Fruit fly (Drosophila melanogaster): ENCODE measurements around the gene Gabat.

- TF ChIP-seq Sin3A (optimal IDR thresholded peaks at IDR 0.05) (no peak), insv (optimal IDR thresholded peaks at IDR 0.05) (no peak), Myc (optimal IDR thresholded peaks at IDR 0.05) (no peak)
These were observed 2.2 kb upstream of the Gabat start, which contains the start of gene CG7668 for dm6 chr3L:20002482-20003234.
